Worm (Caenorhabditis elegans) whole organism, young adult: ENCODE results near the gene prdx-6.

Source experiments
- B0035.1 ChIP-seq: sonication (generic microtip); optimal IDR thresholded peaks from 2 replicates; lab custom pipeline; 2016; ENCODE audit warnings: missing genetic modification characterization, mild to moderate bottlenecking, missing compliant biosample characterization, missing genotype, missing genetic modification reagents
- C06A6.2 ChIP-seq: fragments of 200-800 bp; sonication (Bioruptor generic); conservative IDR thresholded peaks from 2 replicates; pipeline ENCODE4 v1.3.6; 2022; ENCODE audit warnings: missing genetic modification characterization, missing compliant biosample characterization
- F22D6.2 ChIP-seq: sonication (generic microtip); optimal IDR thresholded peaks from 2 replicates; lab custom pipeline; 2016; ENCODE audit warnings: mild to moderate bottlenecking, missing genetic modification characterization, missing compliant biosample characterization
- F23B12.7 ChIP-seq: sonication (generic microtip); optimal IDR thresholded peaks from 2 replicates; lab custom pipeline; 2017; ENCODE audit warnings: missing genetic modification characterization, mild to moderate bottlenecking, missing compliant biosample characterization, antibody characterized with exemption, moderate library complexity; ENCODE audit not compliant: insufficient read depth
- F49E8.2 ChIP-seq: sonication (generic microtip); optimal IDR thresholded peaks from 3 replicates; lab custom pipeline; 2017; ENCODE audit warnings: missing genetic modification characterization, mild to moderate bottlenecking, missing compliant biosample characterization, antibody characterized with exemption, moderate library complexity; ENCODE audit not compliant: insufficient read depth
- F57A8.1 ChIP-seq: fragments of 200-800 bp; sonication (Bioruptor generic); optimal IDR thresholded peaks from 2 replicates; lab custom pipeline; 2018; ENCODE audit warnings: mild to moderate bottlenecking, missing genetic modification characterization, moderate library complexity, missing compliant biosample characterization
- K11D2.4 ChIP-seq: fragments of 200-800 bp; sonication (Bioruptor generic); IDR thresholded peaks from 2 replicates; pipeline ENCODE4 v1.3.6; 2022; ENCODE audit warnings: missing genetic modification reagents, missing genetic modification characterization, missing compliant biosample characterization
- Y53F4B.3 ChIP-seq: fragments of 200-800 bp; sonication (Bioruptor generic); IDR thresholded peaks from 2 replicates; pipeline ENCODE4 v1.3.6; 2022; ENCODE audit warnings: missing genetic modification reagents, missing genetic modification characterization, missing compliant biosample characterization
- Y67H2A.10 ChIP-seq: fragments of 200-800 bp; sonication (Bioruptor generic); conservative IDR thresholded peaks from 2 replicates; pipeline ENCODE4 v1.3.6; 2022; ENCODE audit warnings: missing genetic modification reagents, missing genetic modification characterization, missing compliant biosample characterization
- ZK185.1 ChIP-seq: sonication (generic microtip); optimal IDR thresholded peaks from 2 replicates; lab custom pipeline; 2016; ENCODE audit warnings: mild to moderate bottlenecking, missing genetic modification characterization, missing compliant biosample characterization; ENCODE audit not compliant: poor library complexity, severe bottlenecking
- ama-1 ChIP-seq, 3 experiments: fragments of 150-350 bp in 1 of 3; sonication (generic microtip) in 2 of 3; optimal IDR thresholded peaks; 2 replicates each; lab custom pipeline; 2014 to 2018; ENCODE audit warnings: missing biosample characterization in 2 of 3, missing genetic modification characterization in 2 of 3, missing genetic modification reagents in 2 of 3
- aptf-2 ChIP-seq: fragments of 200-800 bp; sonication (Bioruptor generic); conservative IDR thresholded peaks from 2 replicates; pipeline ENCODE4 v1.3.6; 2022; ENCODE audit warnings: missing genetic modification reagents, missing genetic modification characterization, missing compliant biosample characterization
- athp-1 ChIP-seq: sonication (generic microtip); optimal IDR thresholded peaks from 2 replicates; lab custom pipeline; 2017; ENCODE audit warnings: mild to moderate bottlenecking, missing genetic modification characterization, missing compliant biosample characterization
- attf-5 ChIP-seq: fragments of 200-800 bp; sonication (Bioruptor generic); optimal IDR thresholded peaks from 2 replicates; lab custom pipeline; 2018; ENCODE audit warnings: mild to moderate bottlenecking, missing genetic modification characterization, missing compliant biosample characterization
- cebp-1 ChIP-seq, 2 experiments: fragments of 200-800 bp in 1 of 2; sonication (Bioruptor generic) in 1 of 2; sonication (generic microtip) in 1 of 2; IDR thresholded peaks in 1 of 2; optimal IDR thresholded peaks in 1 of 2; 2 replicates each; pipeline versions ENCODE4 v1.3.6 to Lab custom; 2017 to 2022; ENCODE audit warnings: missing compliant biosample characterization in 2 of 2, missing genetic modification characterization in 2 of 2, mild to moderate bottlenecking in 1 of 2, missing genetic modification reagents in 1 of 2, moderate library complexity in 1 of 2
- ceh-91 ChIP-seq: fragments of 200-800 bp; sonication (Bioruptor generic); IDR thresholded peaks from 2 replicates; pipeline ENCODE4 v1.3.6; 2022; ENCODE audit warnings: missing genetic modification reagents, missing genetic modification characterization, missing compliant biosample characterization
- dox-1 ChIP-seq: fragments of 200-800 bp; sonication (Bioruptor generic); IDR thresholded peaks from 2 replicates; pipeline ENCODE4 v1.3.6; 2022; ENCODE audit warnings: missing genetic modification reagents, missing genetic modification characterization, missing compliant biosample characterization
- gei-17 ChIP-seq: fragments of 200-800 bp; sonication (Bioruptor generic); optimal IDR thresholded peaks from 2 replicates; lab custom pipeline; 2018; ENCODE audit warnings: mild to moderate bottlenecking, missing genetic modification characterization, missing compliant biosample characterization
- hsf-1 ChIP-seq: fragments of 200-800 bp; sonication (Bioruptor generic); IDR thresholded peaks from 2 replicates; pipeline ENCODE4 v1.3.6; 2022; ENCODE audit warnings: missing genetic modification reagents, missing genetic modification characterization, missing compliant biosample characterization
- let-526 ChIP-seq: fragments of 200-800 bp; sonication (Bioruptor generic); IDR thresholded peaks from 2 replicates; pipeline ENCODE4 v1.3.6; 2022; ENCODE audit warnings: missing genetic modification reagents, missing genetic modification characterization, missing compliant biosample characterization
- let-607 ChIP-seq, 2 experiments: fragments of 200-800 bp in 1 of 2; sonication (Bioruptor generic) in 1 of 2; sonication (generic microtip) in 1 of 2; optimal IDR thresholded peaks; 2 replicates each; lab custom pipeline; 2016 to 2018; ENCODE audit warnings: mild to moderate bottlenecking in 2 of 2, missing compliant biosample characterization in 2 of 2, missing genetic modification characterization in 2 of 2, moderate library complexity in 2 of 2, missing genotype in 1 of 2
- lir-1 ChIP-seq: fragments of 200-800 bp; sonication (Bioruptor generic); conservative IDR thresholded peaks from 2 replicates; pipeline ENCODE4 v1.3.6; 2022; ENCODE audit warnings: missing genetic modification reagents, missing genetic modification characterization, missing compliant biosample characterization
- madf-8 ChIP-seq: fragments of 200-800 bp; sonication (Bioruptor generic); conservative IDR thresholded peaks from 2 replicates; pipeline ENCODE4 v1.3.6; 2022; ENCODE audit warnings: missing genetic modification reagents, missing genetic modification characterization, missing compliant biosample characterization
- mcd-1 ChIP-seq: fragments of 200-800 bp; sonication (Bioruptor generic); IDR thresholded peaks from 2 replicates; pipeline ENCODE4 v1.3.6; 2022; ENCODE audit warnings: missing genetic modification reagents, missing genetic modification characterization, missing compliant biosample characterization
- nfya-1 ChIP-seq: sonication (generic microtip); optimal IDR thresholded peaks from 2 replicates; lab custom pipeline; 2017; ENCODE audit warnings: antibody characterized with exemption, missing compliant biosample characterization, missing genetic modification characterization, borderline replicate concordance; ENCODE audit not compliant: insufficient read depth
- nfyb-1 ChIP-seq: fragments of 200-800 bp; sonication (Bioruptor generic); IDR thresholded peaks from 2 replicates; pipeline ENCODE4 v1.3.6; 2022; ENCODE audit warnings: missing genetic modification reagents, missing genetic modification characterization, missing compliant biosample characterization
- rcor-1 ChIP-seq: fragments of 200-800 bp; sonication (Bioruptor generic); IDR thresholded peaks from 2 replicates; pipeline ENCODE4 v1.3.6; 2022; ENCODE audit warnings: missing genetic modification reagents, missing genetic modification characterization, missing compliant biosample characterization
- rpc-1 ChIP-seq, 2 experiments: fragments of 150-350 bp in 1 of 2; sonication (generic microtip) in 1 of 2; optimal IDR thresholded peaks; 2 replicates each; lab custom pipeline; 2014 to 2018; ENCODE audit warnings: missing biosample characterization in 1 of 2, missing genetic modification characterization in 1 of 2, missing genetic modification reagents in 1 of 2, missing genotype in 1 of 2
- snpc-4 ChIP-seq, 5 experiments: fragments of 150-350 bp in 1 of 5; sonication (generic microtip) in 4 of 5; optimal IDR thresholded peaks; 2 replicates each; lab custom pipeline; 2014 to 2018; ENCODE audit warnings: missing genetic modification characterization in 5 of 5, missing biosample characterization in 3 of 5, antibody characterized with exemption in 2 of 5, mild to moderate bottlenecking in 2 of 5, missing compliant biosample characterization in 2 of 5, missing genotype in 2 of 5, moderate library complexity in 2 of 5, missing genetic modification reagents in 1 of 5
- tbp1 ChIP-seq: fragments of 200-800 bp; sonication (Bioruptor generic); optimal IDR thresholded peaks from 2 replicates; lab custom pipeline; 2018; ENCODE audit warnings: mild to moderate bottlenecking, missing genetic modification characterization, missing compliant biosample characterization
- tlf-1 ChIP-seq: fragments of 200-800 bp; sonication (Bioruptor generic); optimal IDR thresholded peaks from 2 replicates; lab custom pipeline; 2018; ENCODE audit warnings: mild to moderate bottlenecking, missing genetic modification characterization, missing compliant biosample characterization
- zfh-2 ChIP-seq: fragments of 200-800 bp; sonication (Bioruptor generic); conservative IDR thresholded peaks from 2 replicates; pipeline ENCODE4 v1.3.6; 2022; ENCODE audit warnings: missing genetic modification reagents, missing genetic modification characterization, missing compliant biosample characterization

prdx-6 gene

DNA sequence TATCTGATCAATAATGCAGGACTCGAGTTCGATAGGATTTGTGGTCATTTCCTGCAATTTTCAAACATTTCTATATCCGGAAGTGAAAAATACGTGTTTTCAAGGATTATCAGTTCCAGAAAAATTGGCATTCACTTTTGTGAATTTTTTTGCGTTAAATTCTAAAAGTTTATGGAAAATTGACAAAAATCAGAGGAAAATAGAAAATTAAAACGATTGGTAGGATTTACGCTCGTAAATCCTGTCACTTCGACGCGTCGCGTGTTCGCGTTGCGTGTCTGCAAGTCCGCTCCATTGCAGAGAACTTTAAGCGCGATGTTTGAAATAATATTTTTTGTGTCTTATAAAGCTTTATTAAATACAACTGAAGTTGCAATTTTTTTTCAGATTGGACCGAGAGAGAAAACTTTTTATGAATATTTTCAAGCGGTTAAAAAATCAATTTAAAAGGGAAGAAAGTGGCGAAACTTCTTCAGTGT lies 37.1 kb downstream of the prdx-6 start, which contains the start of gene rcat-1 (continued):
- peak; percentile 17; the same call in 1 of the 2 replicates for TF ChIP-seq rcor-1 (GFP tag; lab: Robert Waterston, UW)
- peak; percentile 48 for TF ChIP-seq F23B12.7 (tag; lab: Kevin White, UChicago)
- no peak for TF ChIP-seq snpc-4 (GFP tag; optimal IDR thresholded peaks at IDR 0.05; lab: Kevin White, UChicago)
- TF ChIP-seq snpc-4 (tag; optimal IDR thresholded peaks at IDR 0.05; lab: Kevin White, UChicago), result peak in 1 of 4 experiments; percentile 45
- peak; percentile 3 for TF ChIP-seq tbp1
- no peak for TF ChIP-seq gei-17 (GFP tag; lab: Kevin White, UChicago)
- no peak for TF ChIP-seq aptf-2

DNA sequence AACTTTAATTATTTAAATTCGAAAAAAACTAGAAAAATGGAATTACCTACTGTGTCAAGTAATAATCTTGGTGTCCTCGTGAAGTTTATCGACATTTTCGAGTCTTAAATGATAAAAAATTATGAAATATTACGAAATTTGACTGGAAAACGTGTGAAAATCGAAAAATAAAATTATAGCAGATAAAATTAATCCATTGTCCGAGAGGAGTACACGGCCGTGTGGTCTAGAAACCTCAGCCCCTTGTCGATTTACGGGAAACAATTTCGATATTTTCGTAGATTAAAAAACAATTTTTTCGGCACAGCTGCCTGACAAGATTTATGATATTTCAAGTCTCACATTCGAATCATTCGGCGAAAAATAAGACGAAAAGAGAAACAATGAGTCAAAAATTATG lies 38.7 kb downstream of the prdx-6 start, which contains the start of gene R02D3.8:
Gene R02D3.8 (minus strand): TSS at position 109 of the 400 bp plus-strand sequence.
- peak; percentile 33 for TF ChIP-seq ZK185.1
- peak; percentile 17 for TF ChIP-seq attf-5 (GFP tag; lab: Kevin White, UChicago)
- no peak for TF ChIP-seq Y67H2A.10 (GFP tag; lab: Robert Waterston, UW)
- TF ChIP-seq B0035.1 (tag; lab: Kevin White, UChicago), result no peak
- no peak for TF ChIP-seq cebp-1 (GFP tag; IDR thresholded peaks at IDR 0.05; lab: Robert Waterston, UW)
- peak; percentile 56 for TF ChIP-seq cebp-1 (tag; optimal IDR thresholded peaks at IDR 0.05; lab: Kevin White, UChicago)
- no peak for TF ChIP-seq rcor-1 (GFP tag; lab: Robert Waterston, UW)
- no peak for TF ChIP-seq ama-1 (optimal IDR thresholded peaks at IDR 0.05; lab: Kevin White, UChicago)
- no peak for TF ChIP-seq ama-1 (GFP tag; optimal IDR thresholded peaks at IDR 0.05; lab: Kevin White, UChicago)
- TF ChIP-seq mcd-1 (GFP tag; lab: Robert Waterston, UW), result 0 out of 2 replicates have a peak, but pooled peaks have one; percentile 39

DNA sequence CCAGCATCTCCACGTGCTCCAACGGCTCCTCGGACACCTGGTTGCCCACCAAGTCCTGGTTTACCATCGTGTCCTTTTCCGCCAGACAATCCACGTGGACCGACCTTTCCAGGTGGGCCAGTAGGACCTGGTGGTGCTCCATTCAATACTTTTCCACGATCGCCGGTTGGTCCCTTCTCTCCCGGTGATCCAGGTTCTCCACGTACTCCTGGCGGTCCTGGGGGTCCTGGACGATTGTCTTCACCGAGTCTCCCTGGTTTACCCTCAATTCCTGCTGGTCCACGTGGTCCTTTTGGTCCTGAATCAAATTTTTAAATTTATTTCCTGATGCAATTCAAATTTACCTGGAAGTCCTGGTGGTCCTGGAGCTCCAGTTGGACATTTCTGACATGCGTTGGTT lies 40.0 kb downstream of the prdx-6 start:
- no peak for TF ChIP-seq hsf-1
- TF ChIP-seq zfh-2, result peak; percentile 56
- no peak for TF ChIP-seq rpc-1 (optimal IDR thresholded peaks at IDR 0.05; lab: Kevin White, UChicago)
- no peak for TF ChIP-seq rpc-1 (tag; optimal IDR thresholded peaks at IDR 0.05; lab: Kevin White, UChicago)
- TF ChIP-seq, all 124 proteins: peak for 1

DNA sequence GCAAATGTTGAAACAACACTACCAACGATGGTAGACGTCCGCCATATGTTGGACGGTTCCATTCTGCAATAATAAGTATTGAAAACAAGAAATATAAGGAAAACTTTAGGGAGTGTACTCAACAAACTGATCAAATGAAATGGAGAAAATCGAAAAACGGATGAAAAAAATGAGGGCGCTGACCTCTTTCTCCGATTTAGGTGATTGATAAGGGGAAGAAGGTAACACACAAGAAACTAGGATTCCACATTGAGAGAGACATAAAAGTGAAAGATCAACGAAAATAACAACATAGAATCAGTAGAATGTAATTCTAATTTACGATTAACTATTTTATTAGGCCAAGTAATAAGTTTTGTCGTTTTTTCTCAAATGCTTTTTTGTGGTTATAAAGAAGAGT lies 40.8 kb downstream of the prdx-6 start, which contains the start of gene dpy-9:
Gene dpy-9 (minus strand): TSS at position 63 of the 400 bp plus-strand sequence.
- TF ChIP-seq let-526 (GFP tag; lab: Robert Waterston, UW), result no peak
- no peak for TF ChIP-seq B0035.1 (tag; lab: Kevin White, UChicago)
- no peak for TF ChIP-seq madf-8 (GFP tag; lab: Robert Waterston, UW)
- TF ChIP-seq K11D2.4 (GFP tag; lab: Robert Waterston, UW), result no peak
- TF ChIP-seq dox-1 (GFP tag; lab: Robert Waterston, UW), result no peak
- no peak for TF ChIP-seq Y53F4B.3 (GFP tag; lab: Robert Waterston, UW)
- TF ChIP-seq ceh-91 (GFP tag; lab: Robert Waterston, UW), result no peak
- TF ChIP-seq gei-17 (GFP tag; lab: Kevin White, UChicago), result no peak
- no peak for TF ChIP-seq nfya-1 (tag; lab: Kevin White, UChicago)
- TF ChIP-seq nfyb-1, result no peak
- no peak for TF ChIP-seq F49E8.2 (tag; lab: Kevin White, UChicago)
- TF ChIP-seq C06A6.2, result no peak
- TF ChIP-seq F57A8.1 (GFP tag; lab: Kevin White, UChicago), result no peak
- TF ChIP-seq lir-1, result no peak
- no peak for TF ChIP-seq athp-1 (tag; lab: Kevin White, UChicago)
- TF ChIP-seq tlf-1 (GFP tag; lab: Kevin White, UChicago), result no peak
- no peak for TF ChIP-seq F22D6.2
- no peak for TF ChIP-seq let-607 (tag; optimal IDR thresholded peaks at IDR 0.05; lab: Kevin White, UChicago)
